Worm (Caenorhabditis elegans) whole organism, early embryonic: ENCODE data around the gene swd-2.1.

Source experiments
- B0310.2 ChIP-seq: sonication (generic microtip); optimal IDR thresholded peaks from 2 replicates; lab custom pipeline; 2016; ENCODE audit warnings: mild to moderate bottlenecking, missing genetic modification characterization, missing compliant biosample characterization
- F13C5.2 ChIP-seq: sonication (generic microtip); optimal IDR thresholded peaks from 2 replicates; lab custom pipeline; 2017; ENCODE audit warnings: mild to moderate bottlenecking, missing genetic modification characterization, inconsistent platforms, missing compliant biosample characterization
- aly-1 ChIP-seq: sonication (generic microtip); optimal IDR thresholded peaks from 2 replicates; lab custom pipeline; 2016; ENCODE audit warnings: missing genetic modification characterization, missing compliant biosample characterization
- ama-1 ChIP-seq: fragments of 150-350 bp; optimal IDR thresholded peaks from 2 replicates; lab custom pipeline; 2014
- ceh-13 ChIP-seq: fragments of 200-800 bp; sonication (Bioruptor generic); optimal IDR thresholded peaks from 2 replicates; lab custom pipeline; 2018; ENCODE audit warnings: mild to moderate bottlenecking, missing genetic modification characterization, missing compliant biosample characterization
- ceh-36 ChIP-seq: sonication (generic microtip); optimal IDR thresholded peaks from 2 replicates; lab custom pipeline; 2016; ENCODE audit warnings: missing genetic modification characterization, inconsistent platforms, missing compliant biosample characterization
- ets-7 ChIP-seq: sonication (generic microtip); optimal IDR thresholded peaks from 2 replicates; lab custom pipeline; 2016; ENCODE audit warnings: missing genotype, missing genetic modification characterization, missing compliant biosample characterization
- flt-1 ChIP-seq: fragments of 200-800 bp; sonication (Bioruptor generic); IDR thresholded peaks from 2 replicates; pipeline ENCODE4 v1.3.6; 2022; ENCODE audit warnings: missing genetic modification characterization, missing compliant biosample characterization
- hmbx-1 ChIP-seq: sonication (generic microtip); optimal IDR thresholded peaks from 2 replicates; lab custom pipeline; 2016; ENCODE audit warnings: mild to moderate bottlenecking, missing genetic modification characterization, missing compliant biosample characterization
- hmg-4 ChIP-seq: fragments of 200-800 bp; sonication (Bioruptor generic); optimal IDR thresholded peaks from 2 replicates; lab custom pipeline; 2018; ENCODE audit warnings: mild to moderate bottlenecking, missing genetic modification characterization, missing compliant biosample characterization
- hnd-1 ChIP-seq: sonication (generic microtip); optimal IDR thresholded peaks from 2 replicates; lab custom pipeline; 2016; ENCODE audit warnings: missing genetic modification characterization, missing compliant biosample characterization
- pes-1 ChIP-seq: fragments of 200-800 bp; sonication (Bioruptor generic); IDR thresholded peaks from 2 replicates; pipeline ENCODE4 v1.3.6; 2022; ENCODE audit warnings: missing genetic modification reagents, missing genetic modification characterization, missing compliant biosample characterization
- scrt-1 ChIP-seq: fragments of 200-800 bp; sonication (Bioruptor generic); IDR thresholded peaks from 2 replicates; pipeline ENCODE4 v1.3.6; 2022; ENCODE audit warnings: missing genetic modification characterization, missing compliant biosample characterization
- sea-1 ChIP-seq: fragments of 200-800 bp; sonication (Bioruptor generic); conservative IDR thresholded peaks from 2 replicates; pipeline ENCODE4 v1.3.6; 2022; ENCODE audit warnings: missing genetic modification characterization, missing compliant biosample characterization
- tbx-11 ChIP-seq: fragments of 200-800 bp; sonication (Bioruptor generic); IDR thresholded peaks from 2 replicates; pipeline ENCODE4 v1.3.6; 2022; ENCODE audit warnings: missing genetic modification characterization, missing compliant biosample characterization
- tbx-37 ChIP-seq: fragments of 200-800 bp; sonication (Bioruptor generic); conservative IDR thresholded peaks from 2 replicates; pipeline ENCODE4 v1.3.6; 2022; ENCODE audit warnings: missing genetic modification reagents, missing genetic modification characterization, missing compliant biosample characterization
- tra-4 ChIP-seq: sonication (generic microtip); optimal IDR thresholded peaks from 2 replicates; lab custom pipeline; 2017; ENCODE audit warnings: missing genetic modification characterization, missing compliant biosample characterization

Gene swd-2.1

DNA sequence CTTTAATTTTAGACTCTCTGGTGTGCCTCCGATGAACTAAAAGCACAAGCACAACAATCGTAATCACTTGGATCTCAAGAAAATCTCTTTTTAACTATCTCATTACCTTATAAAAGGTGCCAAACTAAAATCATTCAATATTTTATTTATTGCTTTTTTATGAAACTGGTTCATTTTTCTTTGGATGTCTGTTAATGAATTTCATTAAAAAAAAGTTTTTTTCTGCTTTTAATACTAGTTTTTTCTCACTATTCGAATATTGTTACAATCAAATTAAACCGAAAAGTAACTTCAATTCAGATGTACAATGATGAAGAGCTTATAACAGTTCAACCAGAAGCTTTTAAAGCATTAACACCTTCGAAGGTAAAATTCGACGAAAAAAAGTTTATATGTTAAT lies at the start of gene swd-2.1:
Gene swd-2.1, plus strand, starts transcription at position 301 of the 400 bp plus-strand sequence.
- no peak for TF ChIP-seq tra-4 (tag; lab: Kevin White, UChicago)
- TF ChIP-seq flt-1 (GFP tag; lab: Robert Waterston, UW) = no peak
- TF ChIP-seq scrt-1 = no peak
- no peak for TF ChIP-seq ama-1
- TF ChIP-seq hnd-1 (tag; lab: Kevin White, UChicago) = no peak
- TF ChIP-seq hmg-4 (GFP tag; lab: Kevin White, UChicago) = no peak
- TF ChIP-seq sea-1 (GFP tag; lab: Robert Waterston, UW) = no peak

DNA sequence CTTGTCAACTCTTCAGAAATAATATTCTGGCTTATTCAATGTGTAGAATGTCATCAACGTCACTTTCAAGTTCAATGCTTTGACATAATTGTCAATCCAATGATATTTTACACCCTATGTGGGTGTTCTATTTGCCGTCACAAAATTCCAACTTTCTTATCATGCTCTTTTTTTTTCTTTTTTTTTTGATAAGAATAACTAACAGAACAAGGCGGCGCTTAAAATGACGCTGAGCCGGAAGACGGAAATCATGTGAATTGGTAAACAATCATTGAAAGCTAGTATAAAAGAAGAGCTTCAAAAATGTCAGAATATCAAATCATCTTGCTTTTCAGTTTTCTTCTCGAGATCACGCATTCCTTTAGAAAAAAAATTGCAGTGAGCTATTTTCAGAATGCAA lies 49.5 kb upstream of the swd-2.1 start, which contains the start of gene C50F7.5:
Gene C50F7.5, plus strand, starts transcription at position 395 of the 400 bp plus-strand sequence.
- TF ChIP-seq B0310.2 = no peak
- TF ChIP-seq tbx-11 (GFP tag; lab: Robert Waterston, UW) = no peak
- no peak for TF ChIP-seq hmg-4 (GFP tag; lab: Kevin White, UChicago)
- no peak for TF ChIP-seq aly-1 (tag; lab: Kevin White, UChicago)
- no peak for TF ChIP-seq tbx-37 (GFP tag; lab: Robert Waterston, UW)
- no peak for TF ChIP-seq pes-1
- no peak for TF ChIP-seq flt-1 (GFP tag; lab: Robert Waterston, UW)
- no peak for TF ChIP-seq scrt-1
- TF ChIP-seq hmbx-1 (tag; lab: Kevin White, UChicago) = no peak
- TF ChIP-seq tra-4 (tag; lab: Kevin White, UChicago) = no peak
- no peak for TF ChIP-seq ets-7 (tag; lab: Kevin White, UChicago)
- TF ChIP-seq F13C5.2 (tag; lab: Kevin White, UChicago) = no peak
- no peak for TF ChIP-seq ceh-13
- no peak for TF ChIP-seq hnd-1 (tag; lab: Kevin White, UChicago)
- no peak for TF ChIP-seq ama-1
- no peak for TF ChIP-seq ceh-36
- no peak for TF ChIP-seq sea-1 (GFP tag; lab: Robert Waterston, UW)

- no peak for TF ChIP-seq tbx-11 (GFP tag; lab: Robert Waterston, UW)
- no peak for TF ChIP-seq ama-1
- no peak for TF ChIP-seq F13C5.2 (tag; lab: Kevin White, UChicago)
- TF ChIP-seq B0310.2 = no peak
- no peak for TF ChIP-seq hmg-4 (GFP tag; lab: Kevin White, UChicago)
- TF ChIP-seq ets-7 (tag; lab: Kevin White, UChicago) = no peak
- TF ChIP-seq flt-1 (GFP tag; lab: Robert Waterston, UW) = no peak
- no peak for TF ChIP-seq sea-1 (GFP tag; lab: Robert Waterston, UW)
- TF ChIP-seq pes-1 = no peak
- TF ChIP-seq ceh-36 = no peak
These were observed 48.6 kb upstream of the swd-2.1 start for ce11 chrIV:7727258-7727657.

DNA sequence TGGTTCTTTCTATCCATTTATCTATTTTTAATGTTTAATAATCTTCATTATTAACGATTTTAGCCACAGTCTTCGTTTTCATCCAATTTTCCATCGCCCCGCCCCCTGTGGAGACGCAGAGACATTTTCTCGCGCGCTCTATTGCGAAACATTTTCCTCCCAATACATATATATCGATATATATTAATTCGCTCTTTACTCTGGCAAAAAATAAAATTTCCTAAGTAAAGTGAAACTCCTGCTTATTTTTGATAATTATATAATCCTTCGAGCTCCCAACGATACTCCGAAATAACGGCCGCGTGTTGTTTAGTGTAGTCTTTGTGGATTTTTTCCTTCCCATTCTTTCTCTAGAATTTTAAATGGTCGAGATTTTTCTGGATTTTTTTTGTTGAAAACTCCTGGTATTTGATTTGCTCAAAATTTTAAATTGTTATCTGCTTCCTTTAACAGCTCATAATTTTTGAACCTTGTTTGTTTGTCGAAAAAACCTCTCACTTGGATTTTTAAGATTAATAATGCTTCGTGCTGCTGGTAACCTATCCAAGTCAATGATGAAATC lies 47.3 kb upstream of the swd-2.1 start, which contains the start of gene sucg-1:
Gene sucg-1, plus strand, starts transcription at position 512 of the 562 bp plus-strand sequence.
- no peak for TF ChIP-seq sea-1 (GFP tag; lab: Robert Waterston, UW)
- TF ChIP-seq aly-1 (tag; lab: Kevin White, UChicago) = no peak
- TF ChIP-seq hmbx-1 (tag; lab: Kevin White, UChicago) = no peak
- TF ChIP-seq tbx-37 (GFP tag; lab: Robert Waterston, UW) = no peak
- no peak for TF ChIP-seq tbx-11 (GFP tag; lab: Robert Waterston, UW)
- TF ChIP-seq scrt-1 = no peak
- no peak for TF ChIP-seq pes-1

- TF ChIP-seq flt-1 (GFP tag; lab: Robert Waterston, UW) (no peak), tbx-37 (GFP tag; lab: Robert Waterston, UW) (no peak), F13C5.2 (tag; lab: Kevin White, UChicago) (no peak), hmbx-1 (tag; lab: Kevin White, UChicago) (no peak), scrt-1 (no peak), B0310.2 (no peak), tbx-11 (GFP tag; lab: Robert Waterston, UW) (no peak)
These were observed 43.9 kb upstream of the swd-2.1 start, which contains the start of the genes C50F7.9 and C50F7.3 for ce11 chrIV:7731960-7732359. Gene C50F7.9 (minus strand): TSS chrIV:7732060. Gene C50F7.3 (plus strand): TSS chrIV:7732329.

- TF ChIP-seq tbx-11 (GFP tag; lab: Robert Waterston, UW) (no peak), tbx-37 (GFP tag; lab: Robert Waterston, UW) (no peak), F13C5.2 (tag; lab: Kevin White, UChicago) (no peak), ceh-36 (no peak), hnd-1 (tag; lab: Kevin White, UChicago) (no peak), aly-1 (tag; lab: Kevin White, UChicago) (no peak), ama-1 (no peak), tra-4 (tag; lab: Kevin White, UChicago) (no peak), sea-1 (GFP tag; lab: Robert Waterston, UW) (no peak), hmbx-1 (tag; lab: Kevin White, UChicago) (no peak), scrt-1 (no peak), hmg-4 (GFP tag; lab: Kevin White, UChicago) (no peak), ets-7 (tag; lab: Kevin White, UChicago) (no peak), B0310.2 (no peak), pes-1 (no peak), ceh-13 (no peak), flt-1 (GFP tag; lab: Robert Waterston, UW) (no peak)
These were observed 41.7 kb upstream of the swd-2.1 start for ce11 chrIV:7734173-7734572.

DNA sequence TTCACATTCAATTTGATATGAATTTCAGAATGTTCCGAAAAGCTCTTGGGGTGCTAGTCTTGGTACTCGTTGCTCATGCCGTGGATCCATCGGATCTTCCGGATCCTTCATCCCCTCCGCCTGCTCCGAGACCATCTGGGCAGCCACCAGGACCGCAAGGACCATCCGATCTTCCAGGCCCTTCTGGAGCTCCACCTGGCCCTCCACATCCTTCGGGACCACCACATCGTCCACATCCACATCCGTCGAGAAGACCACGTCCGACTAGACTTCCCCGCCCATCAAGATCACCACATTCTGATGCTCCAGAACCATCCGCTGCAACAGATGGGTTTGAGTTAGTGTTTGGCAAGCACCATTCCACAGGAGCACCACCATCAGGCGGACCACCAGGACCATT lies 41.2 kb upstream of the swd-2.1 start, which contains the start of gene clx-1:
Gene clx-1, plus strand, starts transcription at position 30 of the 400 bp plus-strand sequence.
- TF ChIP-seq hnd-1 (tag; lab: Kevin White, UChicago) = no peak
- TF ChIP-seq sea-1 (GFP tag; lab: Robert Waterston, UW) = no peak
- TF ChIP-seq hmbx-1 (tag; lab: Kevin White, UChicago) = no peak
- no peak for TF ChIP-seq ama-1
- TF ChIP-seq tbx-11 (GFP tag; lab: Robert Waterston, UW) = no peak
- no peak for TF ChIP-seq ceh-13

DNA sequence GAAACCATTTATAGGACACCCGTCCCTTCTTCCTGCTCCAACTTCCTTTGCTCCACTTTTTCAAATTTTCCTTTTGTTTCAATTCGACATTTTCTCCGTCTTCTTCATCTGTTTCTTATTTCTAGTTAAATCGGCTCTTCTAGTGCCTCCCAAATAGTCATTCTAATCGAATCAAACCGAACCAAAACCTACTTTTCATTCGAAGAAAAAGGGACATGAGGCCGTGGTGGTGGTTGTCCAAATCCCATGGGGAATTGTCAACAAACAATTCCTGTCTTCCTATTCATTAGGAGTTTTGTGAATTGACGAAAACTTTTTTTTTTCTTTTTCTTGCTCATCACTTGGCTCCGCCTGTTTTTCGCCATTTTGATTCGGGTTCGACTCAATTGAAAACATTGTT lies 39.2 kb upstream of the swd-2.1 start:
- TF ChIP-seq ceh-36 (no peak), tra-4 (tag; lab: Kevin White, UChicago) (no peak), scrt-1 (no peak), sea-1 (GFP tag; lab: Robert Waterston, UW) (no peak), pes-1 (no peak), ets-7 (tag; lab: Kevin White, UChicago) (no peak), tbx-37 (GFP tag; lab: Robert Waterston, UW) (no peak), hmg-4 (GFP tag; lab: Kevin White, UChicago) (no peak), aly-1 (tag; lab: Kevin White, UChicago) (no peak)
